Fruit fly (Drosophila melanogaster) whole organism, embryonic: ENCODE measurements around the gene CG7568.

Source experiments
- Bgb ChIP-seq: fragments of 200-800 bp; sonication (Bioruptor generic); IDR thresholded peaks from 2 replicates; pipeline ENCODE4 v1.3.6; 2022; ENCODE audit warnings: missing biosample characterization, missing genetic modification characterization; ENCODE audit not compliant: partially characterized antibody
- BtbVII ChIP-seq: fragments of 200-800 bp; sonication (Bioruptor generic); optimal IDR thresholded peaks from 3 replicates; lab custom pipeline; 2017; ENCODE audit warnings: missing biosample characterization, mild to moderate bottlenecking, missing genetic modification characterization
- CG10209 ChIP-seq: fragments of 200-800 bp; sonication (Bioruptor generic); optimal IDR thresholded peaks from 3 replicates; lab custom pipeline; 2017; ENCODE audit warnings: missing biosample characterization, mild to moderate bottlenecking, missing genetic modification characterization, missing genetic modification reagents
- CG10366 ChIP-seq: fragments of 200-800 bp; sonication (Bioruptor generic); IDR thresholded peaks from 2 replicates; pipeline ENCODE4 v1.3.6; 2022; ENCODE audit warnings: missing biosample characterization, missing genetic modification characterization
- CG12299 ChIP-seq: fragments of 200-800 bp; sonication (Bioruptor generic); optimal IDR thresholded peaks from 2 replicates; lab custom pipeline; 2018; ENCODE audit warnings: missing biosample characterization, mild to moderate bottlenecking, missing genetic modification characterization
- CG1603 ChIP-seq: fragments of 200-800 bp; sonication (Bioruptor generic); optimal IDR thresholded peaks from 2 replicates; lab custom pipeline; 2019; ENCODE audit warnings: missing biosample characterization, mild to moderate bottlenecking, missing genetic modification characterization, moderate library complexity
- CG16863 ChIP-seq: fragments of 200-800 bp; sonication (Bioruptor generic); optimal IDR thresholded peaks from 3 replicates; lab custom pipeline; 2016; ENCODE audit warnings: missing biosample characterization, missing genetic modification characterization
- CG17186 ChIP-seq: fragments of 200-800 bp; sonication (Bioruptor generic); optimal IDR thresholded peaks from 3 replicates; lab custom pipeline; 2017; ENCODE audit warnings: missing biosample characterization, missing genetic modification reagents, missing genetic modification characterization
- CG18262 ChIP-seq: fragments of 200-800 bp; optimal IDR thresholded peaks from 3 replicates; lab custom pipeline; 2019; ENCODE audit warnings: missing biosample characterization, mild to moderate bottlenecking, missing genetic modification characterization, moderate library complexity
- CG32532 ChIP-seq: fragments of 200-800 bp; sonication (Bioruptor generic); IDR thresholded peaks from 2 replicates; pipeline ENCODE4 v1.3.6; 2022; ENCODE audit warnings: missing biosample characterization, missing genetic modification characterization
- CG3407 ChIP-seq: fragments of 200-800 bp; sonication (Bioruptor generic); optimal IDR thresholded peaks from 2 replicates; lab custom pipeline; 2018; ENCODE audit warnings: missing biosample characterization, mild to moderate bottlenecking, missing genetic modification characterization
- CG3995 ChIP-seq: fragments of 200-800 bp; sonication (Bioruptor generic); optimal IDR thresholded peaks from 3 replicates; lab custom pipeline; 2016; ENCODE audit warnings: missing biosample characterization, missing genetic modification characterization
- CG7928 ChIP-seq: fragments of 200-800 bp; sonication (Bioruptor generic); optimal IDR thresholded peaks from 2 replicates; lab custom pipeline; 2017; ENCODE audit warnings: missing biosample characterization, mild to moderate bottlenecking, missing genetic modification characterization
- CG7987 ChIP-seq: fragments of 200-800 bp; sonication (Bioruptor generic); optimal IDR thresholded peaks from 2 replicates; lab custom pipeline; 2018; ENCODE audit warnings: missing biosample characterization, mild to moderate bottlenecking, missing genetic modification characterization, moderate library complexity
- CG8765 ChIP-seq: fragments of 200-800 bp; sonication (Bioruptor generic); IDR thresholded peaks from 2 replicates; pipeline ENCODE4 v1.3.6; 2022; ENCODE audit warnings: missing biosample characterization, missing genetic modification characterization
- CHES-1-like ChIP-seq: fragments of 200-800 bp; sonication (Bioruptor generic); optimal IDR thresholded peaks from 2 replicates; lab custom pipeline; 2016; ENCODE audit warnings: missing biosample characterization, missing genetic modification characterization
- Dfd ChIP-seq, 2 experiments: fragments of >200 bp; optimal IDR thresholded peaks; 2 replicates each; lab custom pipeline; 2017; ENCODE audit warnings: missing biosample characterization in 2 of 2, missing genetic modification characterization in 2 of 2
- Fer1 ChIP-seq: fragments of 200-800 bp; sonication (Bioruptor generic); optimal IDR thresholded peaks from 2 replicates; lab custom pipeline; 2017; ENCODE audit warnings: missing biosample characterization, mild to moderate bottlenecking, missing genetic modification characterization
- Fer3 ChIP-seq: fragments of 200-800 bp; sonication (Bioruptor generic); optimal IDR thresholded peaks from 2 replicates; lab custom pipeline; 2018; ENCODE audit warnings: missing biosample characterization, mild to moderate bottlenecking, missing genetic modification characterization, moderate library complexity
- HmgZ ChIP-seq: fragments of 200-800 bp; sonication (Bioruptor generic); optimal IDR thresholded peaks from 2 replicates; lab custom pipeline; 2018; ENCODE audit warnings: missing biosample characterization, mild to moderate bottlenecking, missing genetic modification characterization
- Hmr ChIP-seq: fragments of 200-800 bp; sonication (Bioruptor generic); optimal IDR thresholded peaks from 3 replicates; lab custom pipeline; 2017; ENCODE audit warnings: mild to moderate bottlenecking, missing biosample characterization, missing genetic modification reagents, missing genetic modification characterization
- Jarid2 ChIP-seq: fragments of 200-800 bp; sonication (Bioruptor generic); optimal IDR thresholded peaks from 3 replicates; lab custom pipeline; 2017; ENCODE audit warnings: mild to moderate bottlenecking, missing biosample characterization, missing genetic modification reagents, missing genetic modification characterization
- Lim3 ChIP-seq: fragments of 200-800 bp; sonication (Bioruptor generic); IDR thresholded peaks from 2 replicates; pipeline ENCODE4 v1.3.6; 2022; ENCODE audit warnings: missing biosample characterization, missing genetic modification characterization
- MESR4 ChIP-seq: fragments of 200-800 bp; sonication (Bioruptor generic); optimal IDR thresholded peaks from 2 replicates; lab custom pipeline; 2018; ENCODE audit warnings: missing biosample characterization, mild to moderate bottlenecking, missing genetic modification characterization, moderate library complexity
- Med ChIP-seq: fragments of 200-800 bp; sonication (Bioruptor generic); peaks from one replicate; lab custom pipeline; 2016; ENCODE audit warnings: missing biosample characterization, missing genetic modification characterization, mild to moderate bottlenecking, inconsistent platforms, moderate library complexity
- NK7.1 ChIP-seq: fragments of 200-800 bp; sonication (Bioruptor generic); optimal IDR thresholded peaks from 3 replicates; lab custom pipeline; 2016; ENCODE audit warnings: missing biosample characterization, missing genetic modification characterization
- Oli ChIP-seq: fragments of 200-800 bp; sonication (Bioruptor generic); optimal IDR thresholded peaks from 2 replicates; lab custom pipeline; 2018; ENCODE audit warnings: missing biosample characterization, mild to moderate bottlenecking, missing genetic modification characterization, moderate library complexity
- PHDP ChIP-seq: fragments of 200-800 bp; sonication (Bioruptor generic); optimal IDR thresholded peaks from 3 replicates; lab custom pipeline; 2018; ENCODE audit warnings: missing biosample characterization, mild to moderate bottlenecking, missing genetic modification characterization, moderate library complexity
- Rfx ChIP-seq: fragments of 200-800 bp; sonication (Bioruptor generic); IDR thresholded peaks from 2 replicates; pipeline ENCODE4 v1.3.6; 2022; ENCODE audit warnings: missing biosample characterization, missing genetic modification characterization
- Scr ChIP-seq: fragments of 200-800 bp; sonication (Bioruptor generic); IDR thresholded peaks from 2 replicates; pipeline ENCODE4 v1.3.6; 2022; ENCODE audit warnings: missing biosample characterization, missing genetic modification characterization; ENCODE audit not compliant: partially characterized antibody
- Side ChIP-seq: fragments of 200-800 bp; sonication (Bioruptor generic); optimal IDR thresholded peaks from 2 replicates; lab custom pipeline; 2016; ENCODE audit warnings: missing biosample characterization, missing genetic modification characterization
- Sin3A ChIP-seq: fragments of >200 bp; optimal IDR thresholded peaks from 2 replicates; lab custom pipeline; 2018
- Ssrp ChIP-seq: fragments of 200-800 bp; sonication (Bioruptor generic); optimal IDR thresholded peaks from 2 replicates; lab custom pipeline; 2018; ENCODE audit warnings: missing biosample characterization, mild to moderate bottlenecking, missing genetic modification characterization, moderate library complexity
- Xrp1 ChIP-seq: fragments of 200-800 bp; sonication (Bioruptor generic); IDR thresholded peaks from 2 replicates; pipeline ENCODE4 v1.3.6; 2022; ENCODE audit warnings: missing biosample characterization, missing genetic modification characterization
- bowl ChIP-seq: fragments of 200-800 bp; sonication (Bioruptor generic); IDR thresholded peaks from 2 replicates; pipeline ENCODE4 v1.3.6; 2022; ENCODE audit warnings: missing biosample characterization, missing genetic modification characterization
- br ChIP-seq: fragments of >200 bp; optimal IDR thresholded peaks from 2 replicates; lab custom pipeline; 2017
- ci ChIP-seq: fragments of 200-800 bp; sonication (Bioruptor generic); IDR thresholded peaks from 3 replicates; pipeline ENCODE4 v1.3.6; 2022; ENCODE audit warnings: missing biosample characterization, missing genetic modification characterization
- eyg ChIP-seq: fragments of 200-800 bp; sonication (Bioruptor generic); optimal IDR thresholded peaks from 3 replicates; lab custom pipeline; 2016; ENCODE audit warnings: missing biosample characterization, missing genetic modification characterization
- fd102C ChIP-seq: fragments of 200-800 bp; sonication (Bioruptor generic); optimal IDR thresholded peaks from 2 replicates; lab custom pipeline; 2018; ENCODE audit warnings: missing biosample characterization, mild to moderate bottlenecking, missing genetic modification characterization, moderate library complexity
- hth ChIP-seq: fragments of >200 bp; optimal IDR thresholded peaks from 2 replicates; lab custom pipeline; 2017; ENCODE audit warnings: inconsistent platforms
- insv ChIP-seq, 2 experiments: fragments of 200-800 bp; sonication (Bioruptor generic); optimal IDR thresholded peaks; 3 replicates each; lab custom pipeline; 2016 to 2018; ENCODE audit warnings: missing biosample characterization in 2 of 2, missing genetic modification characterization in 2 of 2
- mirr ChIP-seq: fragments of 200-800 bp; sonication (Bioruptor generic); optimal IDR thresholded peaks from 3 replicates; lab custom pipeline; 2018; ENCODE audit warnings: missing biosample characterization, mild to moderate bottlenecking, missing genetic modification characterization
- nau ChIP-seq: fragments of 200-800 bp; sonication (Bioruptor generic); optimal IDR thresholded peaks from 3 replicates; lab custom pipeline; 2017; ENCODE audit warnings: missing biosample characterization, mild to moderate bottlenecking, missing genetic modification characterization, missing genetic modification reagents
- otp ChIP-seq: fragments of 200-800 bp; sonication (Bioruptor generic); IDR thresholded peaks from 3 replicates; pipeline ENCODE4, ENCODE4 v1.3.6; 2022; ENCODE audit warnings: missing biosample characterization, missing genetic modification characterization
- prd ChIP-seq, 3 experiments: fragments of >200 bp in 2 of 3; fragments of 200-800 bp in 1 of 3; sonication (Bioruptor generic) in 1 of 3; optimal IDR thresholded peaks in 2 of 3; IDR thresholded peaks in 1 of 3; 2 replicates in 2 of 3; 3 replicates in 1 of 3; pipeline versions ENCODE4 v1.3.6 to Lab custom; 2017 to 2022; ENCODE audit warnings: missing biosample characterization in 1 of 3, missing genetic modification characterization in 1 of 3
- row ChIP-seq: fragments of 200-800 bp; sonication (Bioruptor generic); IDR thresholded peaks from 3 replicates; pipeline ENCODE4 v1.3.6; 2022; ENCODE audit warnings: missing biosample characterization, missing genetic modification characterization
- sens ChIP-seq: fragments of 200-800 bp; sonication (Bioruptor generic); peaks from one replicate; lab custom pipeline; 2016; ENCODE audit warnings: missing biosample characterization, missing genetic modification characterization
- sisA ChIP-seq: fragments of 200-800 bp; sonication (Bioruptor generic); IDR thresholded peaks from 2 replicates; pipeline ENCODE4 v1.3.6; 2022; ENCODE audit warnings: missing biosample characterization, missing genetic modification characterization
- trh ChIP-seq: fragments of 200-800 bp; sonication (Bioruptor generic); optimal IDR thresholded peaks from 2 replicates; lab custom pipeline; 2016; ENCODE audit warnings: missing biosample characterization, missing genetic modification characterization
- tup ChIP-seq: fragments of 200-800 bp; sonication (Bioruptor generic); optimal IDR thresholded peaks from 2 replicates; lab custom pipeline; 2016; ENCODE audit warnings: missing biosample characterization, mild to moderate bottlenecking, missing genetic modification characterization, moderate library complexity
- tx ChIP-seq: fragments of 200-800 bp; sonication (Bioruptor generic); optimal IDR thresholded peaks from 2 replicates; lab custom pipeline; 2016; ENCODE audit warnings: missing biosample characterization, missing genetic modification characterization
- vfl ChIP-seq: fragments of 200-800 bp; sonication (Bioruptor generic); optimal IDR thresholded peaks from 2 replicates; lab custom pipeline; 2016; ENCODE audit warnings: missing biosample characterization, missing genetic modification characterization

CG7568 gene

DNA sequence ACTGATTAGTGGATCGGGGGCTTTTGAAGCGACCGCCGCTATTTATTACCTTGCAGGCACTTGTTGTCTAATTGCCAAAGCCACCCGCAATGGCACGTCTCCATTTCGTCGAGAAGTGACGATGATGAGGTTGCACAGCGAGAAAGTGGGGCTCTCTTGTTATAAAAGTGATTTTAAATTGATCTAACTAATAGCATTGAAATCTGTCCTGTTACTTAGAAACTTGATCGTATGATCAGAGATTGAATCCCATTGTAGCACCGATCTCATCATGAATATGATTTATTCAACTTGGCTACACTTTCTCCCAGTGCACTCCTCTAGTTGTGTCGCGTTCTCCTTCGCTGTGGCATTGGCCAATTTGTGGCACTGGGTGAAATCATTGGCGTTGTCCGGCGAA, 16.4 kb downstream of the CG7568 start (continued):
- no peak for TF ChIP-seq Lim3 (GFP tag; lab: Robert Waterston, UW)
- TF ChIP-seq Rfx (GFP tag; lab: Robert Waterston, UW) = no peak
- TF ChIP-seq HmgZ (tag; lab: Kevin White, UChicago) = no peak
- peak; percentile 56; the same call in 2 of the 3 replicates for TF ChIP-seq ci (GFP tag; lab: Robert Waterston, UW)
- no peak for TF ChIP-seq vfl (GFP tag; lab: Kevin White, UChicago)
- TF ChIP-seq NK7.1 (GFP tag; lab: Kevin White, UChicago) = no peak
- no peak for TF ChIP-seq nau (GFP tag; lab: Kevin White, UChicago)
- TF ChIP-seq Dfd (GFP tag; optimal IDR thresholded peaks at IDR 0.05; lab: Kevin White, UChicago) = no peak
- TF ChIP-seq CG18262 (tag; lab: Kevin White, UChicago) = peak; percentile 2
- no peak for TF ChIP-seq CG8765
- TF ChIP-seq hth (lab: Kevin White, UChicago) = no peak
- TF ChIP-seq CG3407 (GFP tag; lab: Kevin White, UChicago) = no peak
- no peak for TF ChIP-seq CG32532
- TF ChIP-seq CG10209 = no peak
- TF ChIP-seq insv (GFP tag; optimal IDR thresholded peaks at IDR 0.05; lab: Kevin White, UChicago) = no peak
- no peak for TF ChIP-seq prd (optimal IDR thresholded peaks at IDR 0.05; lab: Kevin White, UChicago)
- peak; percentile 35; the same call in 1 of the 3 replicates for TF ChIP-seq prd (GFP tag; IDR thresholded peaks at IDR 0.05; lab: Robert Waterston, UW)
- TF ChIP-seq Bgb (GFP tag; lab: Robert Waterston, UW) = no peak
- TF ChIP-seq trh (GFP tag; lab: Kevin White, UChicago) = no peak
- TF ChIP-seq CG1603 (tag; lab: Kevin White, UChicago) = peak; percentile 31
- TF ChIP-seq CG10366 (GFP tag; lab: Robert Waterston, UW) = no peak
- no peak for TF ChIP-seq MESR4 (GFP tag; lab: Kevin White, UChicago)
- no peak for TF ChIP-seq br (lab: Kevin White, UChicago)
- TF ChIP-seq CG17186 (GFP tag; lab: Kevin White, UChicago) = no peak
- peak; percentile 7 for TF ChIP-seq Ssrp (tag; lab: Kevin White, UChicago)
- TF ChIP-seq Fer3 = no peak
- TF ChIP-seq Xrp1 (GFP tag; lab: Robert Waterston, UW) = peak; percentile 27; the same call in 1 of the 2 replicates
- TF ChIP-seq sens (GFP tag; lab: Kevin White, UChicago) = peak; percentile 27
- no peak for TF ChIP-seq otp (GFP tag; lab: Robert Waterston, UW)
- TF ChIP-seq CHES-1-like (GFP tag; lab: Kevin White, UChicago) = no peak
- no peak for TF ChIP-seq Hmr (GFP tag; lab: Kevin White, UChicago)
- TF ChIP-seq mirr = no peak
- peak; percentile 82 for TF ChIP-seq Med
- no peak for TF ChIP-seq bowl (GFP tag; lab: Robert Waterston, UW)
- TF ChIP-seq row (GFP tag; lab: Robert Waterston, UW) = peak; percentile 40; the same call in 2 of the 3 replicates
- TF ChIP-seq tx (GFP tag; lab: Kevin White, UChicago) = no peak
- no peak for TF ChIP-seq tup (GFP tag; lab: Kevin White, UChicago)
- no peak for TF ChIP-seq CG7928
- TF ChIP-seq CG7987 (GFP tag; lab: Kevin White, UChicago) = no peak
- no peak for TF ChIP-seq eyg (GFP tag; lab: Kevin White, UChicago)
- no peak for TF ChIP-seq CG12299
- peak; percentile 26; the same call in 1 of the 2 replicates for TF ChIP-seq sisA
- no peak for TF ChIP-seq PHDP
- TF ChIP-seq Oli = peak; percentile 6
- peak; percentile 21 for TF ChIP-seq CG16863 (GFP tag; lab: Kevin White, UChicago)
- TF ChIP-seq Side = no peak
- TF ChIP-seq Jarid2 (GFP tag; lab: Kevin White, UChicago) = no peak
- no peak for TF ChIP-seq Fer1 (GFP tag; lab: Kevin White, UChicago)
- TF ChIP-seq CG3995 (GFP tag; lab: Kevin White, UChicago) = no peak
- no peak for TF ChIP-seq Scr
- no peak for TF ChIP-seq fd102C (GFP tag; lab: Kevin White, UChicago)
- no peak for TF ChIP-seq Sin3A
- TF ChIP-seq BtbVII (GFP tag; lab: Kevin White, UChicago) = no peak
